Fruit fly (Drosophila melanogaster) Kc167 (cell line): ENCODE results near the gene CG6592.

ENCODE experiments used
- Sin3A ChIP-seq: fragments of >200 bp; optimal IDR thresholded peaks from 2 replicates; lab custom pipeline; 2018; ENCODE audit warnings: missing external identifiers
- psq ChIP-seq: fragments of >200 bp; optimal IDR thresholded peaks from 2 replicates; lab custom pipeline; 2017; ENCODE audit warnings: missing external identifiers

- no peak for TF ChIP-seq Sin3A (lab: Kevin White, UChicago)
- no peak for TF ChIP-seq psq (lab: Kevin White, UChicago)
These were observed 46.0 kb downstream of the CG6592 start for dm6 chr3L:6105435-6105834.
